Worm (Caenorhabditis elegans) whole organism, mixed stage, embryonic: ENCODE measurements around the gene abts-2.

ENCODE experiments used
- blmp-1 ChIP-seq: fragments of 150-350 bp; optimal IDR thresholded peaks from 2 replicates; lab custom pipeline; 2014; ENCODE audit warnings: missing biosample characterization, missing genetic modification characterization
- ces-1 ChIP-seq: fragments of 150-350 bp; optimal IDR thresholded peaks from 2 replicates; lab custom pipeline; 2014; ENCODE audit warnings: missing biosample characterization, missing genetic modification reagents, missing genetic modification characterization
- cnd-1 ChIP-seq: fragments of 200-800 bp; sonication (Bioruptor generic); optimal IDR thresholded peaks from 2 replicates; lab custom pipeline; 2018; ENCODE audit warnings: mild to moderate bottlenecking, missing genetic modification characterization, missing compliant biosample characterization
- elt-1 ChIP-seq: sonication (generic microtip); optimal IDR thresholded peaks from 2 replicates; lab custom pipeline; 2017; ENCODE audit warnings: missing genetic modification characterization, mild to moderate bottlenecking, missing compliant biosample characterization, antibody characterized with exemption, moderate library complexity, borderline replicate concordance; ENCODE audit not compliant: insufficient read depth
- lin-13 ChIP-seq: fragments of 150-350 bp; optimal IDR thresholded peaks from 2 replicates; lab custom pipeline; 2014; ENCODE audit warnings: missing biosample characterization, missing genetic modification characterization
- nhr-237 ChIP-seq: fragments of 150-350 bp; optimal IDR thresholded peaks from 2 replicates; lab custom pipeline; 2014; ENCODE audit warnings: missing biosample characterization, missing genetic modification characterization
- nhr-76 ChIP-seq: sonication (generic microtip); optimal IDR thresholded peaks from 2 replicates; lab custom pipeline; 2017; ENCODE audit warnings: missing biosample characterization, missing genetic modification characterization
- pha-4 ChIP-seq: fragments of 150-350 bp; optimal IDR thresholded peaks from 2 replicates; lab custom pipeline; 2018; ENCODE audit warnings: missing biosample characterization, missing genetic modification reagents, missing genetic modification characterization
- sem-2 ChIP-seq: fragments of 200-800 bp; sonication (Bioruptor generic); optimal IDR thresholded peaks from 2 replicates; lab custom pipeline; 2018; ENCODE audit warnings: mild to moderate bottlenecking, missing genetic modification characterization, missing compliant biosample characterization
- unc-120 ChIP-seq: sonication (generic microtip); optimal IDR thresholded peaks from 2 replicates; lab custom pipeline; 2017; ENCODE audit warnings: missing genetic modification characterization, missing compliant biosample characterization; ENCODE audit not compliant: poor library complexity, severe bottlenecking
- unc-39 ChIP-seq: fragments of 150-350 bp; optimal IDR thresholded peaks from 2 replicates; lab custom pipeline; 2014; ENCODE audit warnings: missing biosample characterization, missing genetic modification characterization
- unc-62 ChIP-seq: fragments of 150-350 bp; optimal IDR thresholded peaks from 2 replicates; lab custom pipeline; 2014; ENCODE audit warnings: missing biosample characterization, missing genetic modification reagents, missing genetic modification characterization
- ztf-11 ChIP-seq: fragments of 150-350 bp; optimal IDR thresholded peaks from 2 replicates; lab custom pipeline; 2014; ENCODE audit warnings: missing biosample characterization, missing genetic modification characterization

DNA sequence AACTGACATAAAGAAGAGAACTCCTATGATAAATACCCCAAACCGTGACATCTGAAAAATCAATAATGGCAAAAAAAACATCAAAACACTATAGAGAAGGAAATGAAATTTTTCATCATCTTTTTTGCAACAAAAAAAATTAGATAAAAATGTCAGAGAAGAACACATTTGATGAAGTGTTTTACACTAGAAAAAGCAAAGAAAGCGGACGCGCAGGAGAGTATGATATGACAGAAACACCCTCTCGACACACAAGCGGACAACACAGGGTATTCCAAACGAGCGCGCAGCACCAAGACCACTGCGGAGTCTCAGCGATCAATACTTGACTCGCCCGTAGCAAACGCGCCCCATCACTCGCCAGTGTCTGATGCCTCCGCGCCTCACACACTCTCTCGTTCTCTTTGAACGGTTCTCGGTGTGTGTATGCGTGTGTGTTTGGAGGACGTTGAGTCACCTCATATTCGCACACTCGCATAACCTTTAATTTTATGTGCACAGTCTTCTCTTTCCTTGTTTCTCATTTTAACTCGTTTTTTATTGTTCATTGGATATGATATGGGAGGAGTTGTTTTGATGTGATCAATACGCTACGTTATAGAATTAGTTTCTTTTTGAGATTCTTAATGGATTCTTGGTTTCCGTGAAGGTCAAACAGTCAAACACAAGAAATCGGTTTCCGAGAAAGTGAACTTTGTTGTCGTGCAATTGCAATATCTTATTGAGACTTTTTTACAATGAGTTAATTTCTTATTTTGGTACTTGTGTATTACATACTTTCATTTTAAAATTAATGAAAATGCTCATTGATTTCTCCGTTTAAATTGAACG, 38.8 kb upstream of the abts-2 start, which contains the start of gene selt-1.1:
- TF ChIP-seq cnd-1 (tag; lab: Kevin White, UChicago) (peak; percentile 4), nhr-237 (tag; lab: Kevin White, UChicago) (peak; percentile 13), ztf-11 (tag; lab: Kevin White, UChicago) (no peak), sem-2 (no peak), unc-39 (tag; lab: Kevin White, UChicago) (no peak), lin-13 (no peak), unc-62 (peak; percentile 36), blmp-1 (tag; lab: Kevin White, UChicago) (no peak), elt-1 (tag; lab: Kevin White, UChicago) (no peak), unc-120 (tag; lab: Kevin White, UChicago) (peak; percentile 70), pha-4 (tag; lab: Kevin White, UChicago) (peak; percentile 82), ces-1 (GFP tag; lab: Kevin White, UChicago) (no peak), nhr-76 (tag; lab: Kevin White, UChicago) (no peak)
